Worm (Caenorhabditis elegans) whole organism, L4/young adult: Measurements from ENCODE around the gene F19C6.3.

ENCODE experiments used
- W03F9.2 ChIP-seq: fragments of 150-350 bp; optimal IDR thresholded peaks from 2 replicates; lab custom pipeline; 2014; ENCODE audit warnings: missing biosample characterization, missing genetic modification characterization
- dao-5 ChIP-seq: sonication (generic microtip); optimal IDR thresholded peaks from 2 replicates; lab custom pipeline; 2016; ENCODE audit warnings: missing genotype, missing genetic modification characterization, moderate library complexity, missing compliant biosample characterization

ce11 chrX:10058332-10058731 is 49.8 kb upstream of the F19C6.3 start, which contains the start of gene ZC373.2:
- no peak for TF ChIP-seq dao-5 (tag; lab: Kevin White, UChicago)
- no peak for TF ChIP-seq W03F9.2 (tag; lab: Kevin White, UChicago)
